Fruit fly (Drosophila melanogaster): ENCODE data around the gene CG10565.

CG10565 gene

DNA sequence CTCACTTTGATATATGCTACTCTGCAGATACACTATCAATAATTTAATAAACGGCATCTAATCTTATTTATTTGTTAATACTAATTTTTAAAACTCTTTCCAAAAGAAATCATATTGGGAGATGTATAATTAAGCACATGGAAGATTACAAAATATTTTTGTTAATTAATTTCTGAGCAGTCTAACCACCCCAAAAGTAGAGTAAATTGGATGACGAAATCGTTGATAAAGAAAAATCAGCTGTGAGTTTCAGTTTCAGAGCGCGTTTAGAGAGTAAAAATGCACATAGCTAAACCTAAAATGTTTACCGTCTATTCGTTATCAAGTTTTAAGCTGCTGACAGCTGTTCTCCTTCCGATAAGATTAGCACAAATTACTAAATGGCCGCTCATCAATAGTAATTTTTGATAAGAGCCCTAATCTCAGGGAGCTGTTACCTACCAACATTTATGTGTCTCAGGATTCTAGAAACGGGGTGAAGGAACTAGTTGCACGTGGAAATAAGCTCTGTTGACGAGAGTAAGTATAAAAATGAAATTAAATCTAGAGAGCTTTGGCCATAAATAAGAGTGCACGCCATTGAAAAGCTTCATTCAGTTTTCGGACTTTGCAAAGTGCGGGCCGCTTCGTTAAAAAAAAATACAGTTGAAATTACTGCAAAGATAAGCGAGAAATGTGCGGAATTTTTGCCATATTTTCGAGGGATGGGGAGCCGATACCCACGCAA lies 36.5 kb upstream of the CG10565 start, which contains the start of the genes chb and AsnS:
TSS of gene chb (plus strand) at position 327 of the 727 bp plus-strand sequence.
TSS of gene AsnS (plus strand) at position 592 of the 727 bp plus-strand sequence.
- TF ChIP-seq CG7101 (tag; optimal IDR thresholded peaks at IDR 0.05) (peak; percentile 89), bab1 (GFP tag; optimal IDR thresholded peaks at IDR 0.05) (peak; percentile 93), tj (GFP tag; optimal IDR thresholded peaks at IDR 0.05) (peak; percentile 86), cnc (optimal IDR thresholded peaks at IDR 0.05) (no peak), cic (GFP tag; optimal IDR thresholded peaks at IDR 0.05) (peak; percentile 94), CG5204 (GFP tag; optimal IDR thresholded peaks at IDR 0.05) (no peak), CG14711 (tag; optimal IDR thresholded peaks at IDR 0.05) (peak; percentile 90), ovo (GFP tag; optimal IDR thresholded peaks at IDR 0.05) (peak; percentile 69), Mnt (GFP tag; optimal IDR thresholded peaks at IDR 0.05) (peak; percentile 92), toe (GFP tag; optimal IDR thresholded peaks at IDR 0.05) (no peak), CG33017 (tag; optimal IDR thresholded peaks at IDR 0.05) (peak; percentile 91), pad (GFP tag; optimal IDR thresholded peaks at IDR 0.05) (no peak), CG1620 (GFP tag; optimal IDR thresholded peaks at IDR 0.05) (no peak), Hr96 (GFP tag; optimal IDR thresholded peaks at IDR 0.05) (no peak), CG11617 (GFP tag; optimal IDR thresholded peaks at IDR 0.05) (peak; percentile 42), CG7045 (GFP tag; optimal IDR thresholded peaks at IDR 0.05) (peak; percentile 43), CG12768 (GFP tag; optimal IDR thresholded peaks at IDR 0.05) (peak; percentile 28), Crg-1 (GFP tag; optimal IDR thresholded peaks at IDR 0.05) (no peak), Clk (GFP tag; optimal IDR thresholded peaks at IDR 0.05) (no peak), kay (GFP tag; ENCODE audit: borderline replicate concordance) (peak; percentile 91)

DNA sequence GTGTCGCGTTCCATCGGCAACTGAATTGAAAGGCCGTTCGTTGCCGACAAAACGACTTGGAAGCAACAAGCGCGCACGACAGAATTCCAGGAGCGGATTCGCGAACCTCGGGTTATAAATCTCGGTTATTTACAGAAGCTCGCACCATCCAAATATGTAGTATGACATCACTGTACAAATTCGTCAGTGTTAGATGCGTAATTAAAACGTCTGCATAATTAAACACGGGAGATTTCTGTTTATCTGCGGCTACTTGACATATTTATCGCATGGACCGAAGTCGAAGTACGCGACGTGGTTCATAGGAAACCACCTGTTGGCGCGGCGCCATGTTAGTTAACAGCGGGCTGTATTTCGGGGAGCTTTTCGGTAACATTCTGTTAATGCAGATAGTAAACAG lies 35.8 kb upstream of the CG10565 start, which contains the start of gene Ac78C:
TSS of gene Ac78C (minus strand) at position 26 of the 400 bp plus-strand sequence.
- TF ChIP-seq Mnt (GFP tag; optimal IDR thresholded peaks at IDR 0.05) (peak; percentile 81), pad (GFP tag; optimal IDR thresholded peaks at IDR 0.05) (peak; percentile 58), tj (GFP tag; optimal IDR thresholded peaks at IDR 0.05) (peak; percentile 39), bab1 (GFP tag; optimal IDR thresholded peaks at IDR 0.05) (peak; percentile 75), toe (GFP tag; optimal IDR thresholded peaks at IDR 0.05) (peak; percentile 88), CG7045 (GFP tag; optimal IDR thresholded peaks at IDR 0.05) (peak; percentile 88), CG7101 (tag; optimal IDR thresholded peaks at IDR 0.05) (peak; percentile 83), ovo (GFP tag; optimal IDR thresholded peaks at IDR 0.05) (peak; percentile 67), CG1620 (GFP tag; optimal IDR thresholded peaks at IDR 0.05) (peak; percentile 75), cnc (optimal IDR thresholded peaks at IDR 0.05) (no peak), cic (GFP tag; optimal IDR thresholded peaks at IDR 0.05) (peak; percentile 77), CG11617 (GFP tag; optimal IDR thresholded peaks at IDR 0.05) (peak; percentile 53), kay (GFP tag; ENCODE audit: borderline replicate concordance) (no peak), CG12768 (GFP tag; optimal IDR thresholded peaks at IDR 0.05) (peak; percentile 95), CG14711 (tag; optimal IDR thresholded peaks at IDR 0.05) (peak; percentile 74), CG33017 (tag; optimal IDR thresholded peaks at IDR 0.05) (peak; percentile 86), Hr96 (GFP tag; optimal IDR thresholded peaks at IDR 0.05) (peak; percentile 89), Crg-1 (GFP tag; optimal IDR thresholded peaks at IDR 0.05) (peak; percentile 70), CG5204 (GFP tag; optimal IDR thresholded peaks at IDR 0.05) (peak; percentile 89), Clk (GFP tag; optimal IDR thresholded peaks at IDR 0.05) (peak; percentile 69)

DNA sequence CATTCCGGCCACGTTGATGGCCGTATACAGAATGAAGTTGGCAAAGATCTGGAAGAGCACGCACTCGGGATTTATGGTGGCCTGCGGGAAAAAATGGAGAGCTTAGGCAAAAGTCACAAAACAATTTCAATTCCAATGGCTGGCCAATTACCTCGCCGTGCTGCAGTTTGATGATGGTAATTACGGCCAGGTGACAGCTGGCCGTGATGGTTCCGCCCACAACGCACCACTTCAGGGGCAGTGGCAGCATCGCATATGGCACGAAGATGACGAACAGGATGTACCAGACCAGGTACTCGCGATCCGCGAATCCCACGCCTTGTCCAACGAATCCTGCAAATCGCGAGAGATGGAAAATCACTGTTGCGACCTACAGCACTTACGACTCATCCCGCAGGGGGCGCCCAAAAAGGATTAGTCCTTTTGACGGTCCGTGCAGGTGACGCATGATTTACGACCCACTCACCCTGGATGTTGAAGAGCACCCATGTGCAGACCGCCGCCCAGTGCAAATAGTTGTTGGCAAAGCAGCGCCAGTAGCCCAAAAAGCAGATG lies 9.8 kb upstream of the CG10565 start:
- TF ChIP-seq CG5204 (GFP tag; optimal IDR thresholded peaks at IDR 0.05) (no peak), CG1620 (GFP tag; optimal IDR thresholded peaks at IDR 0.05) (no peak), Hr96 (GFP tag; optimal IDR thresholded peaks at IDR 0.05) (no peak), CG14711 (tag; optimal IDR thresholded peaks at IDR 0.05) (no peak), CG7045 (GFP tag; optimal IDR thresholded peaks at IDR 0.05) (no peak), cnc (optimal IDR thresholded peaks at IDR 0.05) (no peak), CG7101 (tag; optimal IDR thresholded peaks at IDR 0.05) (no peak), Clk (GFP tag; optimal IDR thresholded peaks at IDR 0.05) (no peak), CG12768 (GFP tag; optimal IDR thresholded peaks at IDR 0.05) (no peak), bab1 (GFP tag; optimal IDR thresholded peaks at IDR 0.05) (no peak), tj (GFP tag; optimal IDR thresholded peaks at IDR 0.05) (no peak), kay (GFP tag; ENCODE audit: borderline replicate concordance) (no peak), toe (GFP tag; optimal IDR thresholded peaks at IDR 0.05) (no peak), ovo (GFP tag; optimal IDR thresholded peaks at IDR 0.05) (no peak), pad (GFP tag; optimal IDR thresholded peaks at IDR 0.05) (no peak), CG11617 (GFP tag; optimal IDR thresholded peaks at IDR 0.05) (no peak)

DNA sequence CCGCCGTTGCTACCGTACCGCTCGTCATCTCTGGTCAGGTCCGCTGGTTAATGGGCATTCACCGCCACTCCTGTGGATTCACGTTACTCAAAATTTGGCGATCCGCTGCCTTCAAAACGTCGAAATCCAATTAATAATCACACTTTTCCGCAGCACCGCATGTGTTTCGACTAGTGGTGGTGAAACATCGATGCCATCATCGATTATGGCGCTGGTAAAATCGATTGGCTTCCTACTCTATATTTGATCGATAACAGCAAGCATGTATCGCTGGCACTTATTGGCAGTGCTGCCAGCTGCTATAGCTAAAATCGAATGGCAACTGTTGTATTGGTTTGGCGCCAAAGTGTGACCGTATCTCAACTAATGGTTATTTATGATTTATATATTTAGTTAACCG lies 303 bp downstream of the CG10565 start:
- no peak for TF ChIP-seq CG11617 (GFP tag; optimal IDR thresholded peaks at IDR 0.05)
- TF ChIP-seq kay (GFP tag; ENCODE audit: borderline replicate concordance): peak; percentile 60
- TF ChIP-seq pad (GFP tag; optimal IDR thresholded peaks at IDR 0.05): peak; percentile 15
- peak; percentile 66 for TF ChIP-seq toe (GFP tag; optimal IDR thresholded peaks at IDR 0.05)
- no peak for TF ChIP-seq CG5204 (GFP tag; optimal IDR thresholded peaks at IDR 0.05)
- peak; percentile 5 for TF ChIP-seq tj (GFP tag; optimal IDR thresholded peaks at IDR 0.05)
- TF ChIP-seq cic (GFP tag; optimal IDR thresholded peaks at IDR 0.05): peak; percentile 21
- no peak for TF ChIP-seq Crg-1 (GFP tag; optimal IDR thresholded peaks at IDR 0.05)
- peak; percentile 62 for TF ChIP-seq bab1 (GFP tag; optimal IDR thresholded peaks at IDR 0.05)
- no peak for TF ChIP-seq CG12768 (GFP tag; optimal IDR thresholded peaks at IDR 0.05)
- peak; percentile 93 for TF ChIP-seq Mnt (GFP tag; optimal IDR thresholded peaks at IDR 0.05)
- peak; percentile 44 for TF ChIP-seq ovo (GFP tag; optimal IDR thresholded peaks at IDR 0.05)
- no peak for TF ChIP-seq cnc (optimal IDR thresholded peaks at IDR 0.05)
- no peak for TF ChIP-seq CG33017 (tag; optimal IDR thresholded peaks at IDR 0.05)
- peak; percentile 22 for TF ChIP-seq Hr96 (GFP tag; optimal IDR thresholded peaks at IDR 0.05)
- TF ChIP-seq CG7101 (tag; optimal IDR thresholded peaks at IDR 0.05): peak; percentile 53
- TF ChIP-seq CG14711 (tag; optimal IDR thresholded peaks at IDR 0.05): peak; percentile 20
- TF ChIP-seq CG1620 (GFP tag; optimal IDR thresholded peaks at IDR 0.05): peak; percentile 18
- TF ChIP-seq CG7045 (GFP tag; optimal IDR thresholded peaks at IDR 0.05): no peak
- no peak for TF ChIP-seq Clk (GFP tag; optimal IDR thresholded peaks at IDR 0.05)

DNA sequence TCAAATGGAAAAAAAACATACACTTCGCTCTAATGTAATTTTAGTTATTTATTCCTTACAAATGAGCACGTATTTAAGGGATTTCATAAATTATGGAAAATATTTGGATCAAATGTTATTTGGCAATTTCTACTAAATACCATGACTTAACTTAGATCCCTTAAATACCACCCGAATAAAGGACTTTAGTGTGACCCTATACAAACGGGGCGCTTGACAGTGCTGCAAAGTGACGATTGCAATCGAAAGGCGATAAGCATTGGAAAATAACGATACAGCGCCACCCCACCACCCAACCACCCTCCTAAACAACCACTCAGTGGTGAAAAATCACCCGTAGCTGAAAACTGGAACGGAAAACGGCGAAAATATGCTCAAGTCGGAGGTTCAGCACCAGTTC lies 4.7 kb downstream of the CG10565 start, which contains the start of gene ICA69:
TSS of gene ICA69 (plus strand) at position 20 of the 400 bp plus-strand sequence.
- TF ChIP-seq tj (GFP tag; optimal IDR thresholded peaks at IDR 0.05) (no peak), bab1 (GFP tag; optimal IDR thresholded peaks at IDR 0.05) (no peak), cic (GFP tag; optimal IDR thresholded peaks at IDR 0.05) (no peak), CG11617 (GFP tag; optimal IDR thresholded peaks at IDR 0.05) (no peak), Hr96 (GFP tag; optimal IDR thresholded peaks at IDR 0.05) (no peak), Clk (GFP tag; optimal IDR thresholded peaks at IDR 0.05) (no peak), Crg-1 (GFP tag; optimal IDR thresholded peaks at IDR 0.05) (no peak), ovo (GFP tag; optimal IDR thresholded peaks at IDR 0.05) (no peak)
